Worm (Caenorhabditis elegans) whole organism, young adult: Measurements from ENCODE around the gene str-139.

ENCODE experiments used
- Y53F4B.3 ChIP-seq: fragments of 200-800 bp; sonication (Bioruptor generic); IDR thresholded peaks from 2 replicates; pipeline ENCODE4 v1.3.6; 2022; ENCODE audit warnings: missing genetic modification reagents, missing genetic modification characterization, missing compliant biosample characterization
- madf-10 ChIP-seq: sonication (generic microtip); optimal IDR thresholded peaks from 2 replicates; lab custom pipeline; 2016; ENCODE audit warnings: mild to moderate bottlenecking, missing genetic modification characterization, missing compliant biosample characterization
- snpc-4 ChIP-seq, 5 experiments: fragments of 150-350 bp in 1 of 5; sonication (generic microtip) in 4 of 5; optimal IDR thresholded peaks; 2 replicates each; lab custom pipeline; 2014 to 2018; ENCODE audit warnings: missing genetic modification characterization in 5 of 5, missing biosample characterization in 3 of 5, antibody characterized with exemption in 2 of 5, mild to moderate bottlenecking in 2 of 5, missing compliant biosample characterization in 2 of 5, missing genotype in 2 of 5, moderate library complexity in 2 of 5, missing genetic modification reagents in 1 of 5
- unc-130 ChIP-seq: sonication (generic microtip); optimal IDR thresholded peaks from 2 replicates; lab custom pipeline; 2016; ENCODE audit warnings: missing genetic modification reagents, missing genetic modification characterization, missing compliant biosample characterization

DNA sequence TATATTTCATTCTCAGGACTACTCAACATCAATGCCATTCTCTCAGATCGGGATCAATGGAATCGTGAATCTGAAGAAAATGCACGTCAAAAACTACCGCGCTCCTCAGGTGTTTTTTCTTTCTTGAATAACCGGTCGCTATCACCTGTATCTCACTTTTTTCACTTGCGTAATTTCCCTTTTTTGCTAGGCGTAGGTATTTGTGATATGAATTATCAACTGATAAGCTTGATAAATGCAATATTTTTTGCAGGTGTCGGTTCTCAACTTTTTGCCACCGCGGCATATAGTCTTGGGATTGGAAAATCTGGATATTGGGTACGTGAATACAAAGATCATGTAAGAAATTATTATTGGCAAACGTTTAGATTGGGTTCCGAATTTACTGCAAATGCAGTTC is 6.8 kb downstream of the str-139 start:
- TF ChIP-seq snpc-4 (GFP tag; optimal IDR thresholded peaks at IDR 0.05; lab: Kevin White, UChicago) (no peak), snpc-4 (tag; optimal IDR thresholded peaks at IDR 0.05; lab: Kevin White, UChicago) (no peak), unc-130 (GFP tag; lab: Kevin White, UChicago) (no peak), Y53F4B.3 (no peak), madf-10 (no peak)
